Fruit fly (Drosophila melanogaster) whole organism, prepupa: ENCODE measurements around the gene CG33322.

Experiments
- CG10631 ChIP-seq: fragments of 200-800 bp; sonication (Bioruptor generic); optimal IDR thresholded peaks from 2 replicates; lab custom pipeline; 2016; ENCODE audit warnings: missing biosample characterization, missing genetic modification characterization
- CG10669 ChIP-seq: fragments of 200-800 bp; sonication (Bioruptor generic); optimal IDR thresholded peaks from 3 replicates; lab custom pipeline; 2018; ENCODE audit warnings: missing biosample characterization, mild to moderate bottlenecking, missing genetic modification characterization, moderate library complexity
- CG11762 ChIP-seq: fragments of 200-800 bp; sonication (Bioruptor generic); optimal IDR thresholded peaks from 3 replicates; lab custom pipeline; 2016; ENCODE audit warnings: missing biosample characterization, missing genetic modification characterization; ENCODE audit not compliant: insufficient read depth
- CG15336 ChIP-seq: fragments of 200-800 bp; sonication (Bioruptor generic); IDR thresholded peaks from 2 replicates; pipeline ENCODE4 v1.3.6; 2022; ENCODE audit warnings: missing biosample characterization, missing genetic modification characterization
- CG1621 ChIP-seq: fragments of 200-800 bp; sonication (Bioruptor generic); optimal IDR thresholded peaks from 3 replicates; lab custom pipeline; 2018; ENCODE audit warnings: missing biosample characterization, mild to moderate bottlenecking, missing genetic modification characterization
- CG16779 ChIP-seq: fragments of 200-800 bp; sonication (Bioruptor generic); optimal IDR thresholded peaks from 3 replicates; lab custom pipeline; 2017; ENCODE audit warnings: missing biosample characterization, mild to moderate bottlenecking, missing genetic modification characterization
- CG3032 ChIP-seq: fragments of 200-800 bp; optimal IDR thresholded peaks from 2 replicates; lab custom pipeline; 2019; ENCODE audit warnings: missing biosample characterization, mild to moderate bottlenecking, missing genetic modification characterization, moderate library complexity
- CG32006 ChIP-seq: fragments of 200-800 bp; sonication (Bioruptor generic); optimal IDR thresholded peaks from 3 replicates; lab custom pipeline; 2017; ENCODE audit warnings: missing biosample characterization, mild to moderate bottlenecking, missing genetic modification characterization
- CG34406 ChIP-seq: fragments of 200-800 bp; sonication (Bioruptor generic); optimal IDR thresholded peaks from 3 replicates; lab custom pipeline; 2016; ENCODE audit warnings: missing biosample characterization, missing genetic modification characterization
- CG3919 ChIP-seq: fragments of 200-800 bp; sonication (Bioruptor generic); optimal IDR thresholded peaks from 3 replicates; lab custom pipeline; 2016; ENCODE audit warnings: missing biosample characterization, missing genetic modification characterization
- CG4318 ChIP-seq: fragments of 200-800 bp; sonication (Bioruptor generic); optimal IDR thresholded peaks from 3 replicates; lab custom pipeline; 2017; ENCODE audit warnings: missing biosample characterization, mild to moderate bottlenecking, missing genetic modification characterization
- CG6163 ChIP-seq: fragments of 200-800 bp; sonication (Bioruptor generic); IDR thresholded peaks from 3 replicates; pipeline ENCODE4 v1.3.6; 2022; ENCODE audit warnings: missing biosample characterization, missing genetic modification characterization
- CG6792 ChIP-seq: fragments of 200-800 bp; sonication (Bioruptor generic); optimal IDR thresholded peaks from 3 replicates; lab custom pipeline; 2016; ENCODE audit warnings: missing biosample characterization, missing genetic modification characterization
- CG6808 ChIP-seq: fragments of 200-800 bp; sonication (Bioruptor generic); optimal IDR thresholded peaks from 3 replicates; lab custom pipeline; 2017; ENCODE audit warnings: missing biosample characterization, missing genetic modification characterization, mild to moderate bottlenecking, moderate library complexity, missing genetic modification reagents
- CG6854 ChIP-seq: fragments of 200-800 bp; sonication (Bioruptor generic); optimal IDR thresholded peaks from 2 replicates; lab custom pipeline; 2017; ENCODE audit warnings: missing biosample characterization, mild to moderate bottlenecking, missing genetic modification characterization
- CG7368 ChIP-seq: fragments of 200-800 bp; sonication (Bioruptor generic); optimal IDR thresholded peaks from 3 replicates; lab custom pipeline; 2016; ENCODE audit warnings: missing biosample characterization, missing genetic modification characterization
- CG8119 ChIP-seq: fragments of 200-800 bp; sonication (Bioruptor generic); IDR thresholded peaks from 3 replicates; pipeline ENCODE4 v1.3.6; 2022; ENCODE audit warnings: missing biosample characterization, missing genetic modification characterization
- CG8319 ChIP-seq: fragments of 200-800 bp; sonication (Bioruptor generic); optimal IDR thresholded peaks from 3 replicates; lab custom pipeline; 2016; ENCODE audit warnings: missing biosample characterization, missing genetic modification characterization
- CG9139 ChIP-seq: fragments of 200-800 bp; sonication (Bioruptor generic); optimal IDR thresholded peaks from 3 replicates; lab custom pipeline; 2017; ENCODE audit warnings: missing biosample characterization, mild to moderate bottlenecking, missing genetic modification characterization
- Eip75B ChIP-seq: fragments of 200-800 bp; sonication (Bioruptor generic); optimal IDR thresholded peaks from 3 replicates; lab custom pipeline; 2016; ENCODE audit warnings: missing biosample characterization, missing genetic modification characterization
- Eip78C ChIP-seq: fragments of 200-800 bp; sonication (Bioruptor generic); peaks from one replicate; lab custom pipeline; 2016; ENCODE audit warnings: missing biosample characterization, missing genetic modification characterization
- Eip93F ChIP-seq: fragments of 200-800 bp; sonication (Bioruptor generic); optimal IDR thresholded peaks from 2 replicates; lab custom pipeline; 2016; ENCODE audit warnings: missing biosample characterization, mild to moderate bottlenecking, missing genetic modification characterization
- Gug ChIP-seq: fragments of 200-800 bp; sonication (Bioruptor generic); IDR thresholded peaks from 2 replicates; pipeline ENCODE4 v1.3.6; 2022; ENCODE audit warnings: missing biosample characterization, missing genetic modification characterization
- Hr38 ChIP-seq: sonication (Bioruptor generic); optimal IDR thresholded peaks from 2 replicates; lab custom pipeline; 2016; ENCODE audit warnings: missing biosample characterization, missing genetic modification characterization
- Hr39 ChIP-seq: fragments of 200-800 bp; sonication (Bioruptor generic); optimal IDR thresholded peaks from 2 replicates; lab custom pipeline; 2016; ENCODE audit warnings: missing biosample characterization, missing genetic modification characterization
- Hr4 ChIP-seq: fragments of 200-800 bp; sonication (Bioruptor generic); optimal IDR thresholded peaks from 3 replicates; lab custom pipeline; 2016; ENCODE audit warnings: missing biosample characterization, missing genetic modification characterization
- Met ChIP-seq: fragments of 200-800 bp; sonication (Bioruptor generic); optimal IDR thresholded peaks from 3 replicates; lab custom pipeline; 2016; ENCODE audit warnings: missing biosample characterization, missing genetic modification characterization
- Smox ChIP-seq: fragments of 200-800 bp; sonication (Bioruptor generic); optimal IDR thresholded peaks from 3 replicates; lab custom pipeline; 2016; ENCODE audit warnings: missing biosample characterization, missing genetic modification characterization
- Sox102F ChIP-seq: fragments of 200-800 bp; sonication (Bioruptor generic); optimal IDR thresholded peaks from 2 replicates; lab custom pipeline; 2016; ENCODE audit warnings: missing biosample characterization, mild to moderate bottlenecking, missing genetic modification characterization
- Sox14 ChIP-seq: fragments of 200-800 bp; sonication (Bioruptor generic); optimal IDR thresholded peaks from 3 replicates; lab custom pipeline; 2016; ENCODE audit warnings: missing biosample characterization, missing genetic modification characterization
- Sox15 ChIP-seq: fragments of 200-800 bp; sonication (Bioruptor generic); optimal IDR thresholded peaks from 3 replicates; lab custom pipeline; 2016; ENCODE audit warnings: missing biosample characterization, missing genetic modification characterization
- acj6 ChIP-seq: fragments of 200-800 bp; sonication (Bioruptor generic); optimal IDR thresholded peaks from 3 replicates; lab custom pipeline; 2016; ENCODE audit warnings: missing biosample characterization, missing genetic modification characterization
- cyc ChIP-seq: fragments of 200-800 bp; sonication (Bioruptor generic); optimal IDR thresholded peaks from 3 replicates; lab custom pipeline; 2016; ENCODE audit warnings: missing biosample characterization, missing genetic modification characterization
- dac ChIP-seq: fragments of 200-800 bp; sonication (Bioruptor generic); optimal IDR thresholded peaks from 2 replicates; lab custom pipeline; 2017; ENCODE audit warnings: missing biosample characterization, mild to moderate bottlenecking, missing genetic modification characterization
- dsx ChIP-seq: fragments of 200-800 bp; optimal IDR thresholded peaks from 3 replicates; lab custom pipeline; 2019; ENCODE audit warnings: missing biosample characterization, mild to moderate bottlenecking, missing genetic modification characterization, moderate library complexity; ENCODE audit not compliant: poor library complexity, severe bottlenecking
- esn ChIP-seq: fragments of 200-800 bp; sonication (Bioruptor generic); optimal IDR thresholded peaks from 2 replicates; lab custom pipeline; 2016; ENCODE audit warnings: missing biosample characterization, mild to moderate bottlenecking, missing genetic modification characterization, moderate library complexity
- fd59A ChIP-seq: fragments of 200-800 bp; sonication (Bioruptor generic); optimal IDR thresholded peaks from 2 replicates; lab custom pipeline; 2017; ENCODE audit warnings: missing biosample characterization, mild to moderate bottlenecking, missing genetic modification characterization, missing genetic modification reagents
- fd85E ChIP-seq: fragments of 200-800 bp; sonication (Bioruptor generic); optimal IDR thresholded peaks from 3 replicates; lab custom pipeline; 2016; ENCODE audit warnings: missing biosample characterization, missing genetic modification characterization
- fkh ChIP-seq: fragments of 200-800 bp; sonication (Bioruptor generic); optimal IDR thresholded peaks from 3 replicates; lab custom pipeline; 2017; ENCODE audit warnings: missing biosample characterization, mild to moderate bottlenecking, missing genetic modification characterization, moderate library complexity
- net ChIP-seq: fragments of 200-800 bp; sonication (Bioruptor generic); optimal IDR thresholded peaks from 3 replicates; lab custom pipeline; 2016; ENCODE audit warnings: missing biosample characterization, missing genetic modification characterization
- pdm3 ChIP-seq: fragments of 200-800 bp; sonication (Bioruptor generic); optimal IDR thresholded peaks from 3 replicates; lab custom pipeline; 2016; ENCODE audit warnings: missing biosample characterization, missing genetic modification characterization
- salr ChIP-seq, 2 experiments: fragments of 200-800 bp; sonication (Bioruptor generic); optimal IDR thresholded peaks; 3 replicates each; lab custom pipeline; 2016 to 2018; ENCODE audit warnings: missing biosample characterization in 2 of 2, missing genetic modification characterization in 2 of 2, mild to moderate bottlenecking in 1 of 2
- spab ChIP-seq: fragments of 200-800 bp; sonication (Bioruptor generic); optimal IDR thresholded peaks from 2 replicates; lab custom pipeline; 2017; ENCODE audit warnings: missing biosample characterization, mild to moderate bottlenecking, missing genetic modification characterization, missing genetic modification reagents
- ss ChIP-seq, 2 experiments: fragments of 200-800 bp; sonication (Bioruptor generic); optimal IDR thresholded peaks; 2 replicates in 1 of 2; 3 replicates in 1 of 2; lab custom pipeline; 2017 to 2018; ENCODE audit warnings: mild to moderate bottlenecking in 2 of 2, missing biosample characterization in 2 of 2, missing genetic modification characterization in 2 of 2, moderate library complexity in 1 of 2
- svp ChIP-seq: fragments of 200-800 bp; sonication (Bioruptor generic); peaks from one replicate; lab custom pipeline; 2016; ENCODE audit warnings: missing biosample characterization, missing genetic modification characterization
- topi ChIP-seq: fragments of 200-800 bp; sonication (Bioruptor generic); optimal IDR thresholded peaks from 3 replicates; lab custom pipeline; 2016; ENCODE audit warnings: missing biosample characterization, missing genetic modification characterization

The CG33322 gene

DNA sequence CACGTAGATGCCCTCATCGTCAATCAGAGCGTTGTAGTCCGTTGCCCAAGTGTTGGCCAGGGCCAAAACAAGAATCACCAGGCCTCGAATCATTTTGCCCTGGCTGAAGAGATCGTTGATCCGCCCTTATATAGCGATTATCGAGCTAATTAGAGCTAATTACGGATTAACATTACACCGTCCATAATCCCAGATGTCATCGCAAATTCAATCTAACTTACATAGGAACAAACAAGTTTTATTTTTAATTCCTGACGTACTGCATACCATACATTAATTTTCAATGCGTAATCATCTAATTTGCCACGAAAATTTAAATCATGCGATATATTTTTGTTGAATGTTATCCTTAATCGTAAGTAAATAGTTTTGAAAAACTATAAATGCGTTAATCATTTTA, 1.1 kb upstream of the CG33322 start, which contains the start of gene CheB38b:
Gene CheB38b, minus strand, starts transcription at position 101 of the 400 bp plus-strand sequence.
- no peak for TF ChIP-seq CG16779 (tag; lab: Kevin White, UChicago)
- TF ChIP-seq CG6808 (GFP tag; lab: Kevin White, UChicago) = no peak
- no peak for TF ChIP-seq Sox14 (GFP tag; lab: Kevin White, UChicago)
- no peak for TF ChIP-seq esn
- no peak for TF ChIP-seq Met
- no peak for TF ChIP-seq CG4318 (GFP tag; lab: Kevin White, UChicago)
- no peak for TF ChIP-seq CG3919
- TF ChIP-seq CG8319 (GFP tag; lab: Kevin White, UChicago) = no peak
- TF ChIP-seq salr (GFP tag; optimal IDR thresholded peaks at IDR 0.05; lab: Kevin White, UChicago) = no peak
- TF ChIP-seq CG32006 (GFP tag; lab: Kevin White, UChicago) = no peak
- no peak for TF ChIP-seq Smox (GFP tag; lab: Kevin White, UChicago)

DNA sequence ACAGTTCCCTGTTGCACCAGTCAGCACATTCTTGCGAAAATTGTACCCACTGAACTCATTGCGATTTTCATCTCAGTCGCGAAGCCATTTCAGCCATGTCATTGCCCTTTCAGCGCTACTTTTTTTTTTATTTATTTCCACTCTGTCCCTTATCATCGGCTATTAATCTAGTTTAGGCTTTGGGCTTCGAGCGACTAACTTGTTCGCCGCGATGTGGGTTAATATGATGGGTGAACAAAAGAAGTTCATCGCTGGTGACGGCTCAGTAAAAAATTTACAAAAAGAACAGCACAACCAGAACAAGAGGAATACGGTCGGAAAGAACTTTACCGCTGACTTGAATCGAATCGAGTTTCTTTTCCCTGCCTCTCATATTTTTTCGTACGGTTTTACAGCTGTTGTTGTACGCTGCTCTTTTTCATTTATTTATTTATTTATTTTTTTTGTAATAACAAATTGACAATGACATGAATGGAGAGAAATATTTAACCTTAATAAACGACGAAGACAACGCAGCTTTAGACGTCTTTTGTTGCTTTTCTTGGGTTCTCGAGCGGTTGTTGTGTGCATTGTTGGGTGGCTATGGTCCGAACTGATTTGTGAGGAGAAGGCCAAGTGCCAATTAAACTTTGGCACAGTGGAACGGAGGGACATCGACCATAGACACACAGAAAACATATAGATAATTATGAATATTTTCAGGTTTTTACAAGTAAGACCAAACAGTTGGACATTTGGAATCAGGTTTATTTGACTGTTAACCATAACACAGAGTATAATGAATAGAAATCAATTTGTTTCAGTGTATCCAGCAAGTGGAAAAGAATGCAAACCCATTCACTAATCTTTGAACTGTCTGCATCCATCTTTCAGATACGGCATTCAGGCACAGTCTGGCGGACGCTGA, 3.5 kb downstream of the CG33322 start:
- TF ChIP-seq CG7368 (GFP tag; lab: Kevin White, UChicago) (no peak), cyc (no peak), CG1621 (tag; lab: Kevin White, UChicago) (no peak), CG11762 (GFP tag; lab: Kevin White, UChicago) (no peak), dac (GFP tag; lab: Kevin White, UChicago) (no peak), CG9139 (peak; percentile 78), CG34406 (GFP tag; lab: Kevin White, UChicago) (peak; percentile 9), Hr38 (GFP tag; lab: Kevin White, UChicago) (no peak), Sox102F (GFP tag; lab: Kevin White, UChicago) (no peak), CG10669 (GFP tag; lab: Kevin White, UChicago) (peak; percentile 45), salr (GFP tag; optimal IDR thresholded peaks at IDR 0.05; lab: Kevin White, UChicago) (no peak), CG4318 (GFP tag; lab: Kevin White, UChicago) (no peak), Eip75B (GFP tag; lab: Kevin White, UChicago) (peak; percentile 17), CG6163 (GFP tag; lab: Robert Waterston, UW) (peak; percentile 61; the same call in 2 of the 3 replicates), Sox15 (GFP tag; lab: Kevin White, UChicago) (no peak), CG32006 (GFP tag; lab: Kevin White, UChicago) (no peak), CG15336 (GFP tag; lab: Robert Waterston, UW) (peak; percentile 10; the same call in 1 of the 2 replicates), svp (GFP tag; lab: Kevin White, UChicago) (peak; percentile 67), acj6 (peak; percentile 4), CG3032 (peak; percentile 52), fkh (GFP tag; lab: Kevin White, UChicago) (no peak), CG8119 (GFP tag; lab: Robert Waterston, UW) (no peak), CG10631 (GFP tag; lab: Kevin White, UChicago) (peak; percentile 1), esn (no peak), CG8319 (GFP tag; lab: Kevin White, UChicago) (no peak), Met (no peak), ss (GFP tag; optimal IDR thresholded peaks at IDR 0.05; lab: Kevin White, UChicago) (peak; percentile 65 to 80), CG6792 (GFP tag; lab: Kevin White, UChicago) (no peak), Eip78C (GFP tag; lab: Kevin White, UChicago) (peak; percentile 85), pdm3 (GFP tag; lab: Kevin White, UChicago) (no peak), net (peak; percentile 8), fd85E (GFP tag; lab: Kevin White, UChicago) (no peak), topi (GFP tag; lab: Kevin White, UChicago) (no peak), Gug (GFP tag; lab: Robert Waterston, UW) (no peak), CG6854 (no peak), fd59A (GFP tag; lab: Kevin White, UChicago) (peak; percentile 30), Eip93F (peak; percentile 31), dsx (GFP tag; lab: Kevin White, UChicago) (peak; percentile 51), Hr39 (GFP tag; lab: Kevin White, UChicago) (no peak), Hr4 (GFP tag; lab: Kevin White, UChicago) (no peak), CG16779 (tag; lab: Kevin White, UChicago) (no peak), spab (GFP tag; lab: Kevin White, UChicago) (peak; percentile 7), CG3919 (peak; percentile 28)
